Fruit fly (Drosophila melanogaster) whole organism, embryonic: ENCODE results near the gene CG44158.
A peak's percentile ranks its signal among the peaks of the same experiment; 100 is the strongest.

Experiments
- CG11093 ChIP-seq: fragments of 200-800 bp; sonication (Bioruptor generic); IDR thresholded peaks from 3 replicates; pipeline ENCODE4 v1.3.6; 2022; ENCODE audit warnings: missing biosample characterization, missing genetic modification characterization
- CG12219 ChIP-seq: fragments of 200-800 bp; sonication (Bioruptor generic); optimal IDR thresholded peaks from 3 replicates; lab custom pipeline; 2018; ENCODE audit warnings: missing biosample characterization, mild to moderate bottlenecking, missing genetic modification characterization
- CG13894 ChIP-seq: fragments of 200-800 bp; sonication (Bioruptor generic); optimal IDR thresholded peaks from 3 replicates; lab custom pipeline; 2018; ENCODE audit warnings: missing biosample characterization, mild to moderate bottlenecking, missing genetic modification characterization, moderate library complexity
- CG14014 ChIP-seq: fragments of 200-800 bp; sonication (Bioruptor generic); IDR thresholded peaks from 2 replicates; pipeline ENCODE4 v1.3.6; 2022; ENCODE audit warnings: missing biosample characterization, missing genetic modification characterization
- CG1529 ChIP-seq: fragments of 200-800 bp; sonication (Bioruptor generic); optimal IDR thresholded peaks from 3 replicates; lab custom pipeline; 2018; ENCODE audit warnings: missing biosample characterization, missing genetic modification characterization
- CG15696 ChIP-seq: fragments of 200-800 bp; sonication (Bioruptor generic); optimal IDR thresholded peaks from 2 replicates; lab custom pipeline; 2019; ENCODE audit warnings: missing biosample characterization, mild to moderate bottlenecking, missing genetic modification characterization, moderate library complexity
- CG17186 ChIP-seq: fragments of 200-800 bp; sonication (Bioruptor generic); optimal IDR thresholded peaks from 3 replicates; lab custom pipeline; 2017; ENCODE audit warnings: missing biosample characterization, missing genetic modification reagents, missing genetic modification characterization
- CG18619 ChIP-seq: fragments of 200-800 bp; sonication (Bioruptor generic); optimal IDR thresholded peaks from 3 replicates; lab custom pipeline; 2017; ENCODE audit warnings: missing biosample characterization, mild to moderate bottlenecking, missing genetic modification characterization
- CG34422 ChIP-seq: fragments of 200-800 bp; sonication (Bioruptor generic); IDR thresholded peaks from 3 replicates; pipeline ENCODE4 v1.3.6; 2022; ENCODE audit warnings: missing biosample characterization, missing genetic modification characterization
- CG3847 ChIP-seq: fragments of 200-800 bp; sonication (Bioruptor generic); IDR thresholded peaks from 2 replicates; pipeline ENCODE4 v1.3.6; 2022; ENCODE audit warnings: missing biosample characterization, missing genetic modification characterization
- CG5180 ChIP-seq: fragments of 200-800 bp; sonication (Bioruptor generic); optimal IDR thresholded peaks from 3 replicates; lab custom pipeline; 2017; ENCODE audit warnings: missing biosample characterization, missing genetic modification characterization, mild to moderate bottlenecking, moderate library complexity, missing genetic modification reagents
- CG6175 ChIP-seq: fragments of 200-800 bp; sonication (Bioruptor generic); IDR thresholded peaks from 3 replicates; pipeline ENCODE4 v1.3.6; 2022; ENCODE audit warnings: missing biosample characterization, missing genetic modification characterization
- CG6791 ChIP-seq: fragments of 200-800 bp; sonication (Bioruptor generic); IDR thresholded peaks from 3 replicates; pipeline ENCODE4 v1.3.6; 2022; ENCODE audit warnings: missing biosample characterization, missing genetic modification characterization; ENCODE audit not compliant: partially characterized antibody
- CG7357 ChIP-seq: fragments of 200-800 bp; sonication (Bioruptor generic); IDR thresholded peaks from 3 replicates; pipeline ENCODE4 v1.3.6; 2022; ENCODE audit warnings: missing biosample characterization, missing genetic modification characterization
- CG7786 ChIP-seq: fragments of 200-800 bp; sonication (Bioruptor generic); optimal IDR thresholded peaks from 2 replicates; lab custom pipeline; 2016; ENCODE audit warnings: missing biosample characterization, missing genetic modification characterization
- CG9437 ChIP-seq: fragments of 200-800 bp; sonication (Bioruptor generic); optimal IDR thresholded peaks from 2 replicates; lab custom pipeline; 2018; ENCODE audit warnings: missing biosample characterization, mild to moderate bottlenecking, missing genetic modification characterization
- Deaf1 ChIP-seq: fragments of 200-800 bp; optimal IDR thresholded peaks from 3 replicates; lab custom pipeline; 2019; ENCODE audit warnings: missing biosample characterization, mild to moderate bottlenecking, missing genetic modification characterization, moderate library complexity
- Dip3 ChIP-seq: fragments of 200-800 bp; sonication (Bioruptor generic); optimal IDR thresholded peaks from 3 replicates; lab custom pipeline; 2016; ENCODE audit warnings: missing biosample characterization, missing genetic modification characterization
- Dp ChIP-seq: fragments of 200-800 bp; sonication (Bioruptor generic); optimal IDR thresholded peaks from 2 replicates; lab custom pipeline; 2018; ENCODE audit warnings: missing biosample characterization, mild to moderate bottlenecking, missing genetic modification characterization, moderate library complexity
- Mes4 ChIP-seq: fragments of 200-800 bp; sonication (Bioruptor generic); optimal IDR thresholded peaks from 2 replicates; lab custom pipeline; 2016; ENCODE audit warnings: missing biosample characterization, missing genetic modification characterization
- Neu2 ChIP-seq: fragments of 200-800 bp; sonication (Bioruptor generic); optimal IDR thresholded peaks from 3 replicates; lab custom pipeline; 2016; ENCODE audit warnings: missing biosample characterization, missing genetic modification characterization, borderline replicate concordance
- Spps ChIP-seq: fragments of 200-800 bp; sonication (Bioruptor generic); optimal IDR thresholded peaks from 2 replicates; lab custom pipeline; 2018; ENCODE audit warnings: missing biosample characterization, mild to moderate bottlenecking, missing genetic modification characterization
- Sry-δ ChIP-seq: fragments of 200-800 bp; sonication (Bioruptor generic); optimal IDR thresholded peaks from 2 replicates; lab custom pipeline; 2016; ENCODE audit warnings: missing biosample characterization, missing genetic modification characterization
- Ssrp ChIP-seq: fragments of 200-800 bp; sonication (Bioruptor generic); optimal IDR thresholded peaks from 2 replicates; lab custom pipeline; 2018; ENCODE audit warnings: missing biosample characterization, mild to moderate bottlenecking, missing genetic modification characterization, moderate library complexity
- Stat92E ChIP-seq, 3 experiments: fragments of >200 bp in 2 of 3; fragments of 200-800 bp in 1 of 3; sonication (Bioruptor generic) in 1 of 3; optimal IDR thresholded peaks; 2 replicates each; lab custom pipeline; 2017 to 2019; ENCODE audit warnings: missing biosample characterization in 3 of 3, missing genetic modification characterization in 3 of 3, mild to moderate bottlenecking in 1 of 3, moderate library complexity in 1 of 3
- Trl ChIP-seq, 3 experiments: fragments of >200 bp in 2 of 3; fragments of 200-800 bp in 1 of 3; sonication (Bioruptor generic) in 1 of 3; optimal IDR thresholded peaks; 2 replicates in 1 of 3; 3 replicates in 2 of 3; lab custom pipeline; 2016 to 2017; ENCODE audit warnings: missing biosample characterization in 1 of 3, missing genetic modification characterization in 1 of 3
- Vsx1 ChIP-seq: fragments of 200-800 bp; sonication (Bioruptor generic); optimal IDR thresholded peaks from 2 replicates; lab custom pipeline; 2017; ENCODE audit warnings: missing biosample characterization, mild to moderate bottlenecking, missing genetic modification characterization, missing genetic modification reagents
- al ChIP-seq: fragments of 200-800 bp; sonication (Bioruptor generic); IDR thresholded peaks from 2 replicates; pipeline ENCODE4 v1.3.6; 2022; ENCODE audit warnings: missing biosample characterization, missing genetic modification characterization
- chm ChIP-seq: fragments of 200-800 bp; sonication (Bioruptor generic); IDR thresholded peaks from 2 replicates; pipeline ENCODE4 v1.3.6; 2022; ENCODE audit warnings: missing biosample characterization, missing genetic modification characterization
- chn ChIP-seq: fragments of 200-800 bp; sonication (Bioruptor generic); optimal IDR thresholded peaks from 2 replicates; lab custom pipeline; 2016; ENCODE audit warnings: missing biosample characterization, missing genetic modification characterization
- dati ChIP-seq: fragments of 200-800 bp; sonication (Bioruptor generic); IDR thresholded peaks from 2 replicates; pipeline ENCODE4 v1.3.6; 2022; ENCODE audit warnings: missing biosample characterization, missing genetic modification characterization
- dpn ChIP-seq, 2 experiments: fragments of 200-800 bp; sonication (Bioruptor generic); optimal IDR thresholded peaks; 3 replicates each; lab custom pipeline; 2016; ENCODE audit warnings: missing biosample characterization in 2 of 2, missing genetic modification characterization in 2 of 2
- eyg ChIP-seq: fragments of 200-800 bp; sonication (Bioruptor generic); optimal IDR thresholded peaks from 3 replicates; lab custom pipeline; 2016; ENCODE audit warnings: missing biosample characterization, missing genetic modification characterization
- grau ChIP-seq: fragments of 200-800 bp; optimal IDR thresholded peaks from 3 replicates; lab custom pipeline; 2019; ENCODE audit warnings: missing biosample characterization, mild to moderate bottlenecking, missing genetic modification characterization, moderate library complexity
- h ChIP-seq: fragments of >200 bp; optimal IDR thresholded peaks from 2 replicates; lab custom pipeline; 2017
- kay ChIP-seq: fragments of 200-800 bp; sonication (Bioruptor generic); optimal IDR thresholded peaks from 2 replicates; lab custom pipeline; 2016; ENCODE audit warnings: missing biosample characterization, missing genetic modification characterization
- ken ChIP-seq: fragments of 200-800 bp; sonication (Bioruptor generic); IDR thresholded peaks from 3 replicates; pipeline ENCODE4 v1.3.6; 2022; ENCODE audit warnings: missing biosample characterization, missing genetic modification characterization
- lola ChIP-seq, 3 experiments: fragments of >200 bp in 2 of 3; fragments of 200-800 bp in 1 of 3; sonication (Bioruptor generic) in 1 of 3; optimal IDR thresholded peaks; 2 replicates each; lab custom pipeline; 2017 to 2019; ENCODE audit warnings: missing biosample characterization in 3 of 3, missing genetic modification characterization in 3 of 3, mild to moderate bottlenecking in 1 of 3, moderate library complexity in 1 of 3
- nom ChIP-seq: fragments of 200-800 bp; sonication (Bioruptor generic); optimal IDR thresholded peaks from 2 replicates; lab custom pipeline; 2017; ENCODE audit warnings: missing biosample characterization, missing genetic modification characterization, mild to moderate bottlenecking, moderate library complexity, missing genetic modification reagents
- odd ChIP-seq: fragments of 200-800 bp; sonication (Bioruptor generic); optimal IDR thresholded peaks from 2 replicates; lab custom pipeline; 2017; ENCODE audit warnings: missing biosample characterization, mild to moderate bottlenecking, missing genetic modification characterization
- org-1 ChIP-seq: fragments of 200-800 bp; sonication (Bioruptor generic); optimal IDR thresholded peaks from 2 replicates; lab custom pipeline; 2017; ENCODE audit warnings: missing biosample characterization, missing genetic modification characterization
- peb ChIP-seq: fragments of 200-800 bp; sonication (Bioruptor generic); IDR thresholded peaks from 2 replicates; pipeline ENCODE4 v1.3.6; 2022; ENCODE audit warnings: missing biosample characterization, missing genetic modification characterization
- pho ChIP-seq: fragments of 200-800 bp; sonication (Bioruptor generic); optimal IDR thresholded peaks from 2 replicates; lab custom pipeline; 2016; ENCODE audit warnings: missing biosample characterization, missing genetic modification characterization
- rib ChIP-seq: fragments of 200-800 bp; sonication (Bioruptor generic); IDR thresholded peaks from 2 replicates; pipeline ENCODE4 v1.3.6; 2022; ENCODE audit warnings: missing biosample characterization, missing genetic modification characterization
- sens ChIP-seq: fragments of 200-800 bp; sonication (Bioruptor generic); peaks from one replicate; lab custom pipeline; 2016; ENCODE audit warnings: missing biosample characterization, missing genetic modification characterization
- sim ChIP-seq: fragments of 200-800 bp; sonication (Bioruptor generic); IDR thresholded peaks from 2 replicates; pipeline ENCODE4 v1.3.6; 2022; ENCODE audit warnings: missing biosample characterization, missing genetic modification characterization
- sob ChIP-seq: fragments of 200-800 bp; sonication (Bioruptor generic); IDR thresholded peaks from 2 replicates; pipeline ENCODE4 v1.3.6; 2022; ENCODE audit warnings: missing biosample characterization, missing genetic modification characterization
- tgo ChIP-seq: fragments of 200-800 bp; sonication (Bioruptor generic); IDR thresholded peaks from 3 replicates; pipeline ENCODE4 v1.3.6; 2022; ENCODE audit warnings: missing biosample characterization, missing genetic modification characterization
- usp ChIP-seq: fragments of >200 bp; optimal IDR thresholded peaks from 2 replicates; lab custom pipeline; 2017; ENCODE audit warnings: missing biosample characterization, missing genetic modification characterization
- wek ChIP-seq: fragments of 200-800 bp; sonication (Bioruptor generic); optimal IDR thresholded peaks from 3 replicates; lab custom pipeline; 2018; ENCODE audit warnings: missing biosample characterization, mild to moderate bottlenecking, missing genetic modification characterization, moderate library complexity

Gene CG44158

dm6 chr3R:18242089-18242955, 33.7 kb downstream of the CG44158 start, which contains the start of the genes CG7156 and 14-3-3epsilon (continued):
- TF ChIP-seq org-1 (GFP tag; lab: Kevin White, UChicago) (no peak), sim (GFP tag; lab: Robert Waterston, UW) (0 out of 2 replicates have a peak, but pooled peaks have one; percentile 23), chn (GFP tag; lab: Kevin White, UChicago) (peak; percentile 5), tgo (GFP tag; lab: Robert Waterston, UW) (peak; percentile 22; the same call in 1 of the 3 replicates), CG18619 (GFP tag; lab: Kevin White, UChicago) (peak; percentile 29), Ssrp (tag; lab: Kevin White, UChicago) (no peak), peb (GFP tag; lab: Robert Waterston, UW) (no peak), wek (GFP tag; lab: Kevin White, UChicago) (peak; percentile 38), Vsx1 (GFP tag; lab: Kevin White, UChicago) (no peak), kay (GFP tag; lab: Kevin White, UChicago) (peak; percentile 8), CG7786 (GFP tag; lab: Kevin White, UChicago) (no peak), pho (GFP tag; lab: Kevin White, UChicago) (peak; percentile 13), h (no peak), CG34422 (peak; percentile 69; the same call in 2 of the 3 replicates), CG17186 (GFP tag; lab: Kevin White, UChicago) (peak; percentile 94), CG9437 (GFP tag; lab: Kevin White, UChicago) (peak; percentile 8), CG11093 (no peak), lola (GFP tag; optimal IDR thresholded peaks at IDR 0.05; lab: Kevin White, UChicago) (peak in 1 of 3 experiments; percentile 57), Neu2 (no peak), chm (GFP tag; lab: Robert Waterston, UW) (peak; percentile 77), Sry-δ (GFP tag; lab: Kevin White, UChicago) (peak; percentile 72), CG13894 (tag; lab: Kevin White, UChicago) (no peak), al (GFP tag; lab: Robert Waterston, UW) (no peak), Deaf1 (tag; lab: Kevin White, UChicago) (no peak), Mes4 (peak; percentile 14), CG15696 (peak; percentile 2), Dp (GFP tag; lab: Kevin White, UChicago) (peak; percentile 65), CG12219 (GFP tag; lab: Kevin White, UChicago) (peak; percentile 37), Spps (tag; lab: Kevin White, UChicago) (peak; percentile 9), ken (GFP tag; lab: Robert Waterston, UW) (no peak)
- TF ChIP-seq, all 482 proteins: peak for 225

DNA sequence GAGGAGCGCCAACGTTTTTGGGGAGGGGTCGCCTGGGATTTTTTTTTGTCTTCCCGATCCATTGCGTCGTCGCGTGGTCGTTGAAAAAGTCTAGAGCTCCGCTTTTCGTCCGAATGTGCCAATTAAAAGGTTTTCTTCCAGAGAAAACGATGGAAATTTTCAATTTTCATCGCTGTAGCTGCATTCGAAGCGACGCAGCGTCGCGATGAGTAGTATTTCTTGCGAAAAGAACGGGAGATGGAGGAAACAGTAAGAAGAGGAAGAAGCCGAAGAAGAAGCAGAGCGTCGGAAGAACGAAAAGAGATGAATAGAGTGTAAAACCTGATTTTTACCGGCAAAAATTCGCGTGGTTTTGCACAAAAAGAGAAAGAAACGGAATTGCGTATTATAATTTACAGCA, 34.4 kb downstream of the CG44158 start:
- TF ChIP-seq Stat92E (GFP tag; optimal IDR thresholded peaks at IDR 0.05; lab: Kevin White, UChicago) (no peak), CG6175 (GFP tag; lab: Robert Waterston, UW) (no peak), CG14014 (GFP tag; lab: Robert Waterston, UW) (no peak), odd (GFP tag; lab: Kevin White, UChicago) (no peak), dpn (GFP tag; optimal IDR thresholded peaks at IDR 0.05; lab: Kevin White, UChicago) (no peak), usp (no peak), sob (peak; percentile 2; the same call in 1 of the 2 replicates), Dip3 (GFP tag; lab: Kevin White, UChicago) (no peak), CG7357 (GFP tag; lab: Robert Waterston, UW) (no peak), dati (GFP tag; lab: Robert Waterston, UW) (no peak), grau (tag; lab: Kevin White, UChicago) (no peak), sens (GFP tag; lab: Kevin White, UChicago) (peak; percentile 37), CG5180 (no peak), Trl (optimal IDR thresholded peaks at IDR 0.05; lab: Kevin White, UChicago) (peak in 1 of 2 experiments; percentile 27), Trl (GFP tag; optimal IDR thresholded peaks at IDR 0.05; lab: Kevin White, UChicago) (no peak), eyg (GFP tag; lab: Kevin White, UChicago) (no peak), CG6791 (GFP tag; lab: Robert Waterston, UW) (no peak), nom (GFP tag; lab: Kevin White, UChicago) (peak; percentile 27), CG3847 (GFP tag; lab: Robert Waterston, UW) (no peak), rib (GFP tag; lab: Robert Waterston, UW) (no peak; the same call in 1 of the 2 replicates), CG1529 (peak; percentile 55)
